Worm (Caenorhabditis elegans) whole organism, L4/young adult: Measurements from ENCODE around the gene dohh-1.

Source experiments
- W03F9.2 ChIP-seq: fragments of 150-350 bp; optimal IDR thresholded peaks from 2 replicates; lab custom pipeline; 2014; ENCODE audit warnings: missing biosample characterization, missing genetic modification characterization
- dao-5 ChIP-seq: sonication (generic microtip); optimal IDR thresholded peaks from 2 replicates; lab custom pipeline; 2016; ENCODE audit warnings: missing genotype, missing genetic modification characterization, moderate library complexity, missing compliant biosample characterization
- him-1 ChIP-seq: sonication (generic microtip); optimal IDR thresholded peaks from 2 replicates; lab custom pipeline; 2016; ENCODE audit warnings: missing genotype, missing genetic modification reagents, missing genetic modification characterization, missing compliant biosample characterization

- no peak for TF ChIP-seq him-1
- TF ChIP-seq W03F9.2: no peak
- no peak for TF ChIP-seq dao-5 (tag; lab: Kevin White, UChicago)
These were observed 33.0 kb downstream of the dohh-1 start, which contains the start of gene C14A4.12 for ce11 chrII:10612743-10613142.
